Worm (Caenorhabditis elegans) whole organism, L1 larva: ENCODE measurements around the gene C03H5.3.

Experiments
- C04F5.9 ChIP-seq: sonication (generic microtip); optimal IDR thresholded peaks from 2 replicates; lab custom pipeline; 2016; ENCODE audit warnings: missing genetic modification characterization, missing compliant biosample characterization
- C34B4.2 ChIP-seq: sonication (generic microtip); optimal IDR thresholded peaks from 2 replicates; lab custom pipeline; 2017; ENCODE audit warnings: mild to moderate bottlenecking, missing genetic modification characterization, missing compliant biosample characterization
- alr-1 ChIP-seq: fragments of 200-800 bp; sonication (Bioruptor generic); optimal IDR thresholded peaks from 2 replicates; lab custom pipeline; 2018; ENCODE audit warnings: borderline replicate concordance, mild to moderate bottlenecking, missing genetic modification characterization, missing compliant biosample characterization
- aly-2 ChIP-seq: fragments of 150-350 bp; optimal IDR thresholded peaks from 2 replicates; lab custom pipeline; 2014; ENCODE audit warnings: missing biosample characterization, missing genetic modification characterization
- blmp-1 ChIP-seq: fragments of 150-350 bp; optimal IDR thresholded peaks from 2 replicates; lab custom pipeline; 2014; ENCODE audit warnings: missing biosample characterization, missing genetic modification characterization
- ceh-63 ChIP-seq: fragments of 200-800 bp; sonication (Bioruptor generic); optimal IDR thresholded peaks from 2 replicates; lab custom pipeline; 2018; ENCODE audit warnings: mild to moderate bottlenecking, missing genetic modification characterization, missing compliant biosample characterization
- ceh-8 ChIP-seq: fragments of 200-800 bp; sonication (Bioruptor generic); optimal IDR thresholded peaks from 2 replicates; lab custom pipeline; 2018; ENCODE audit warnings: mild to moderate bottlenecking, missing genetic modification characterization, moderate library complexity, missing compliant biosample characterization
- ceh-82 ChIP-seq, 3 experiments: fragments of 150-350 bp in 1 of 3; sonication (generic microtip) in 2 of 3; optimal IDR thresholded peaks; 2 replicates each; lab custom pipeline; 2014 to 2017; ENCODE audit warnings: missing biosample characterization in 3 of 3, missing genetic modification characterization in 3 of 3
- ceh-90 ChIP-seq: sonication (generic microtip); optimal IDR thresholded peaks from 2 replicates; lab custom pipeline; 2016; ENCODE audit warnings: missing genetic modification characterization, missing compliant biosample characterization
- ces-1 ChIP-seq: fragments of 150-350 bp; optimal IDR thresholded peaks from 2 replicates; lab custom pipeline; 2014; ENCODE audit warnings: missing biosample characterization, missing genetic modification reagents, missing genetic modification characterization
- efl-1 ChIP-seq, 4 experiments: fragments of 150-350 bp; optimal IDR thresholded peaks in 3 of 4; peaks in 1 of 4; 1 replicate in 1 of 4; 2 replicates in 3 of 4; lab custom pipeline; 2014; ENCODE audit warnings: missing biosample characterization in 2 of 4, missing genetic modification characterization in 2 of 4, missing genetic modification reagents in 2 of 4
- efl-3 ChIP-seq: fragments of 200-800 bp; sonication (Bioruptor generic); optimal IDR thresholded peaks from 2 replicates; lab custom pipeline; 2018; ENCODE audit warnings: mild to moderate bottlenecking, missing genetic modification characterization, missing compliant biosample characterization
- elt-2 ChIP-seq: sonication (generic microtip); optimal IDR thresholded peaks from 2 replicates; lab custom pipeline; 2016; ENCODE audit warnings: missing genetic modification characterization, mild to moderate bottlenecking, inconsistent platforms, missing compliant biosample characterization, missing genetic modification reagents
- elt-3 ChIP-seq, 6 experiments: fragments of 150-350 bp in 1 of 6; sonication (generic microtip); optimal IDR thresholded peaks; 2 replicates each; lab custom pipeline; 2017 to 2018; ENCODE audit warnings: missing biosample characterization in 6 of 6, missing genetic modification characterization in 6 of 6, inconsistent platforms in 1 of 6
- ets-5 ChIP-seq: fragments of 200-800 bp; sonication (Bioruptor generic); IDR thresholded peaks from 2 replicates; pipeline ENCODE4 v1.3.6; 2022; ENCODE audit warnings: missing genetic modification characterization, missing compliant biosample characterization
- fkh-10 ChIP-seq: sonication (generic microtip); optimal IDR thresholded peaks from 2 replicates; lab custom pipeline; 2017; ENCODE audit warnings: missing biosample characterization, missing genetic modification reagents, missing genetic modification characterization
- fkh-4 ChIP-seq: sonication (generic microtip); optimal IDR thresholded peaks from 2 replicates; lab custom pipeline; 2016; ENCODE audit warnings: missing compliant biosample characterization, missing genetic modification characterization, borderline replicate concordance
- fos-1 ChIP-seq: fragments of 150-350 bp; optimal IDR thresholded peaks from 2 replicates; lab custom pipeline; 2014; ENCODE audit warnings: missing biosample characterization, missing genetic modification characterization
- grh-1 ChIP-seq: fragments of 200-800 bp; sonication (Bioruptor generic); IDR thresholded peaks from 2 replicates; pipeline ENCODE4 v1.3.6; 2022; ENCODE audit warnings: missing genetic modification reagents, missing genetic modification characterization, missing compliant biosample characterization
- hlh-4 ChIP-seq: sonication (generic microtip); optimal IDR thresholded peaks from 2 replicates; lab custom pipeline; 2016; ENCODE audit warnings: mild to moderate bottlenecking, missing genetic modification characterization, missing compliant biosample characterization
- irx-1 ChIP-seq: sonication (generic microtip); optimal IDR thresholded peaks from 2 replicates; lab custom pipeline; 2016; ENCODE audit warnings: missing genetic modification characterization, missing compliant biosample characterization
- isw-1 ChIP-seq: fragments of 200-800 bp; sonication (Bioruptor generic); IDR thresholded peaks from 2 replicates; pipeline ENCODE4 v1.3.6; 2022; ENCODE audit warnings: missing genetic modification characterization, missing compliant biosample characterization
- jun-1 ChIP-seq: fragments of 150-350 bp; optimal IDR thresholded peaks from 2 replicates; lab custom pipeline; 2014; ENCODE audit warnings: missing biosample characterization, missing genetic modification reagents, missing genetic modification characterization
- lin-13 ChIP-seq: fragments of 150-350 bp; optimal IDR thresholded peaks from 2 replicates; lab custom pipeline; 2014; ENCODE audit warnings: missing biosample characterization, missing genetic modification reagents, missing genetic modification characterization
- lin-14 ChIP-seq: fragments of 200-800 bp; sonication (Bioruptor generic); optimal IDR thresholded peaks from 2 replicates; lab custom pipeline; 2018; ENCODE audit warnings: mild to moderate bottlenecking, missing genetic modification characterization, moderate library complexity, missing compliant biosample characterization
- lin-39 ChIP-seq: fragments of 150-350 bp; optimal IDR thresholded peaks from 2 replicates; lab custom pipeline; 2014; ENCODE audit warnings: missing biosample characterization, missing genetic modification reagents, missing genetic modification characterization
- lsy-2 ChIP-seq, 2 experiments: fragments of 150-350 bp; optimal IDR thresholded peaks; 2 replicates each; lab custom pipeline; 2014; ENCODE audit warnings: missing biosample characterization in 2 of 2, missing genetic modification characterization in 2 of 2
- mef-2 ChIP-seq: fragments of 150-350 bp; optimal IDR thresholded peaks from 2 replicates; lab custom pipeline; 2014; ENCODE audit warnings: missing biosample characterization, missing genetic modification characterization
- nhr-11 ChIP-seq: fragments of 150-350 bp; optimal IDR thresholded peaks from 2 replicates; lab custom pipeline; 2014; ENCODE audit warnings: missing biosample characterization, missing genetic modification characterization
- nhr-28 ChIP-seq: fragments of 150-350 bp; optimal IDR thresholded peaks from 2 replicates; lab custom pipeline; 2014; ENCODE audit warnings: missing biosample characterization, missing genetic modification characterization
- nhr-71 ChIP-seq: sonication (generic microtip); optimal IDR thresholded peaks from 2 replicates; lab custom pipeline; 2016; ENCODE audit warnings: mild to moderate bottlenecking, missing genetic modification characterization, moderate library complexity, missing compliant biosample characterization
- nhr-76 ChIP-seq: sonication (generic microtip); optimal IDR thresholded peaks from 2 replicates; lab custom pipeline; 2017; ENCODE audit warnings: missing biosample characterization, missing genetic modification characterization
- nhr-77 ChIP-seq: fragments of 150-350 bp; optimal IDR thresholded peaks from 2 replicates; lab custom pipeline; 2014; ENCODE audit warnings: missing biosample characterization, missing genetic modification characterization
- nhr-85 ChIP-seq: sonication (generic microtip); peaks from one replicate; lab custom pipeline; 2016; ENCODE audit warnings: missing genetic modification characterization, inconsistent platforms, missing compliant biosample characterization
- nhr-90 ChIP-seq: sonication (generic microtip); optimal IDR thresholded peaks from 2 replicates; lab custom pipeline; 2016; ENCODE audit warnings: mild to moderate bottlenecking, missing genetic modification characterization, missing compliant biosample characterization; ENCODE audit not compliant: poor library complexity
- pag-3 ChIP-seq: sonication (generic microtip); optimal IDR thresholded peaks from 2 replicates; lab custom pipeline; 2017; ENCODE audit warnings: missing genetic modification characterization, mild to moderate bottlenecking, missing compliant biosample characterization, antibody characterized with exemption, borderline replicate concordance; ENCODE audit not compliant: insufficient read depth
- pax-3 ChIP-seq: fragments of 200-800 bp; sonication (Bioruptor generic); optimal IDR thresholded peaks from 2 replicates; lab custom pipeline; 2018; ENCODE audit warnings: mild to moderate bottlenecking, missing genetic modification characterization, moderate library complexity, missing compliant biosample characterization
- rnt-1 ChIP-seq: sonication (generic microtip); optimal IDR thresholded peaks from 2 replicates; lab custom pipeline; 2016; ENCODE audit warnings: mild to moderate bottlenecking, missing genetic modification characterization, moderate library complexity, missing compliant biosample characterization
- skn-1 ChIP-seq: fragments of 150-350 bp; optimal IDR thresholded peaks from 2 replicates; lab custom pipeline; 2014; ENCODE audit warnings: missing biosample characterization, missing genetic modification characterization
- sox-4 ChIP-seq: sonication (generic microtip); optimal IDR thresholded peaks from 2 replicates; lab custom pipeline; 2016; ENCODE audit warnings: missing genetic modification characterization, missing compliant biosample characterization
- sup-37 ChIP-seq: fragments of 200-800 bp; sonication (Bioruptor generic); optimal IDR thresholded peaks from 2 replicates; lab custom pipeline; 2018; ENCODE audit warnings: mild to moderate bottlenecking, missing genetic modification characterization, missing compliant biosample characterization
- swsn-7 ChIP-seq: sonication (generic microtip); optimal IDR thresholded peaks from 2 replicates; lab custom pipeline; 2016; ENCODE audit warnings: missing genetic modification characterization, missing compliant biosample characterization
- unc-130 ChIP-seq: fragments of 150-350 bp; optimal IDR thresholded peaks from 2 replicates; lab custom pipeline; 2017; ENCODE audit warnings: missing biosample characterization, missing genetic modification characterization, inconsistent platforms
- unc-30 ChIP-seq: sonication (generic microtip); optimal IDR thresholded peaks from 2 replicates; lab custom pipeline; 2017; ENCODE audit warnings: missing biosample characterization, missing genetic modification characterization
- unc-98 ChIP-seq: fragments of 200-800 bp; sonication (Bioruptor generic); IDR thresholded peaks from 2 replicates; pipeline ENCODE4 v1.3.6; 2022; ENCODE audit warnings: missing genetic modification characterization, missing compliant biosample characterization
- zag-1 ChIP-seq: fragments of 150-350 bp; optimal IDR thresholded peaks from 2 replicates; lab custom pipeline; 2014; ENCODE audit warnings: missing biosample characterization, missing genetic modification characterization
- zip-4 ChIP-seq: fragments of 200-800 bp; sonication (Bioruptor generic); optimal IDR thresholded peaks from 2 replicates; lab custom pipeline; 2018; ENCODE audit warnings: mild to moderate bottlenecking, missing genetic modification characterization, moderate library complexity, missing compliant biosample characterization
- ztf-11 ChIP-seq, 2 experiments: sonication (generic microtip); optimal IDR thresholded peaks; 2 replicates each; lab custom pipeline; 2016 to 2017; ENCODE audit warnings: missing genetic modification characterization in 2 of 2, missing biosample characterization in 1 of 2, missing compliant biosample characterization in 1 of 2

C03H5.3 gene

ce11 chrII:402435-402834 is 16.5 kb downstream of the C03H5.3 start, which contains the start of gene clec-10:
Gene clec-10 (plus strand): TSS chrII:402678.
- no peak for TF ChIP-seq ceh-8 (GFP tag; lab: Kevin White, UChicago)
- no peak for TF ChIP-seq efl-1 (optimal IDR thresholded peaks at IDR 0.05; lab: Kevin White, UChicago)
- peak in 1 of 2 experiments; percentile 82 for TF ChIP-seq efl-1 (GFP tag; optimal IDR thresholded peaks at IDR 0.05 in 1 of 2; lab: Kevin White, UChicago)
- TF ChIP-seq elt-2 (tag; lab: Kevin White, UChicago) = peak; percentile 19

- TF ChIP-seq sox-4 (peak; percentile 90), zag-1 (peak; percentile 1), elt-2 (tag; lab: Kevin White, UChicago) (peak; percentile 75), pax-3 (tag; lab: Kevin White, UChicago) (peak; percentile 87), zip-4 (GFP tag; lab: Kevin White, UChicago) (peak; percentile 86), sup-37 (GFP tag; lab: Kevin White, UChicago) (peak; percentile 90), ztf-11 (tag; optimal IDR thresholded peaks at IDR 0.05; lab: Kevin White, UChicago) (peak in 1 of 2 experiments; percentile 82), blmp-1 (tag; lab: Kevin White, UChicago) (peak; percentile 83), nhr-76 (tag; lab: Kevin White, UChicago) (no peak), nhr-85 (peak; percentile 93), lsy-2 (tag; optimal IDR thresholded peaks at IDR 0.05; lab: Kevin White, UChicago) (peak; percentile 96 to 97), nhr-71 (tag; lab: Kevin White, UChicago) (peak; percentile 97), ces-1 (GFP tag; lab: Kevin White, UChicago) (no peak), jun-1 (tag; lab: Kevin White, UChicago) (peak; percentile 88), swsn-7 (tag; lab: Kevin White, UChicago) (peak; percentile 97), lin-39 (tag; lab: Kevin White, UChicago) (peak; percentile 96), skn-1 (tag; lab: Kevin White, UChicago) (peak; percentile 95), C04F5.9 (tag; lab: Kevin White, UChicago) (peak; percentile 87), grh-1 (GFP tag; lab: Robert Waterston, UW) (peak; percentile 91), pag-3 (tag; lab: Kevin White, UChicago) (peak; percentile 31), fkh-10 (GFP tag; lab: Kevin White, UChicago) (peak; percentile 92), lin-14 (GFP tag; lab: Kevin White, UChicago) (peak; percentile 94), nhr-90 (tag; lab: Kevin White, UChicago) (peak; percentile 97), nhr-28 (tag; lab: Kevin White, UChicago) (no peak), efl-3 (peak; percentile 71), mef-2 (tag; lab: Kevin White, UChicago) (peak; percentile 49), elt-3 (tag; optimal IDR thresholded peaks at IDR 0.05; lab: Kevin White, UChicago) (peak in 5 of 6 experiments; percentile 35 to 97 (median 63)), efl-1 (optimal IDR thresholded peaks at IDR 0.05; lab: Kevin White, UChicago) (peak; percentile 97), efl-1 (GFP tag; optimal IDR thresholded peaks at IDR 0.05 in 1 of 2; lab: Kevin White, UChicago) (peak; percentile 95 to 100), aly-2 (tag; lab: Kevin White, UChicago) (peak; percentile 83), nhr-77 (tag; lab: Kevin White, UChicago) (peak; percentile 79), nhr-11 (tag; lab: Kevin White, UChicago) (peak; percentile 57), fos-1 (tag; lab: Kevin White, UChicago) (peak; percentile 84), hlh-4 (tag; lab: Kevin White, UChicago) (no peak), alr-1 (tag; lab: Kevin White, UChicago) (no peak), ceh-90 (tag; lab: Kevin White, UChicago) (peak; percentile 29), unc-30 (tag; lab: Kevin White, UChicago) (peak; percentile 39), isw-1 (GFP tag; lab: Robert Waterston, UW) (peak; percentile 96), lin-13 (GFP tag; lab: Kevin White, UChicago) (peak; percentile 93), irx-1 (tag; lab: Kevin White, UChicago) (peak; percentile 93), unc-98 (GFP tag; lab: Robert Waterston, UW) (peak; percentile 62; the same call in 1 of the 2 replicates), unc-130 (tag; lab: Kevin White, UChicago) (peak; percentile 99), rnt-1 (tag; lab: Kevin White, UChicago) (peak; percentile 95), C34B4.2 (tag; lab: Kevin White, UChicago) (no peak), ets-5 (GFP tag; lab: Robert Waterston, UW) (no peak), ceh-82 (tag; optimal IDR thresholded peaks at IDR 0.05; lab: Kevin White, UChicago) (peak; percentile 96 to 98 (median 97)), ceh-8 (GFP tag; lab: Kevin White, UChicago) (peak; percentile 83), ceh-63 (GFP tag; lab: Kevin White, UChicago) (no peak), fkh-4 (peak; percentile 31)
These were observed 24.9 kb downstream of the C03H5.3 start, which contains the start of the genes dnsn-1 and C24H12.4 for ce11 chrII:410832-411231. Gene dnsn-1 (minus strand): TSS chrII:410932. Gene C24H12.4 (plus strand): TSS chrII:411222.
